Worm (Caenorhabditis elegans) whole organism, young adult: Measurements from ENCODE around the gene hrg-10.

Experiments
- B0035.1 ChIP-seq: sonication (generic microtip); optimal IDR thresholded peaks from 2 replicates; lab custom pipeline; 2016; ENCODE audit warnings: missing genetic modification characterization, mild to moderate bottlenecking, missing compliant biosample characterization, missing genotype, missing genetic modification reagents
- D2030.7 ChIP-seq: fragments of 200-800 bp; sonication (Bioruptor generic); IDR thresholded peaks from 2 replicates; pipeline ENCODE4 v1.3.6; 2022; ENCODE audit warnings: missing genetic modification reagents, missing genetic modification characterization, missing compliant biosample characterization
- F10E7.11 ChIP-seq: sonication (generic microtip); optimal IDR thresholded peaks from 2 replicates; lab custom pipeline; 2017; ENCODE audit warnings: mild to moderate bottlenecking, missing genetic modification characterization, moderate library complexity, missing compliant biosample characterization
- F33H1.4 ChIP-seq: fragments of 200-800 bp; sonication (Bioruptor generic); IDR thresholded peaks from 2 replicates; pipeline ENCODE4 v1.3.6; 2022; ENCODE audit warnings: missing genetic modification reagents, missing genetic modification characterization, missing compliant biosample characterization
- T26A5.8 ChIP-seq: sonication (generic microtip); optimal IDR thresholded peaks from 2 replicates; lab custom pipeline; 2016; ENCODE audit warnings: missing genetic modification characterization, missing compliant biosample characterization
- Y53G8AR.9 ChIP-seq: fragments of 200-800 bp; sonication (Bioruptor generic); conservative IDR thresholded peaks from 2 replicates; pipeline ENCODE4 v1.3.6; 2022; ENCODE audit warnings: missing genetic modification reagents, missing genetic modification characterization, missing compliant biosample characterization
- ama-1 ChIP-seq, 3 experiments: fragments of 150-350 bp in 1 of 3; sonication (generic microtip) in 2 of 3; optimal IDR thresholded peaks; 2 replicates each; lab custom pipeline; 2014 to 2018; ENCODE audit warnings: missing biosample characterization in 2 of 3, missing genetic modification characterization in 2 of 3, missing genetic modification reagents in 2 of 3
- athp-1 ChIP-seq: sonication (generic microtip); optimal IDR thresholded peaks from 2 replicates; lab custom pipeline; 2017; ENCODE audit warnings: mild to moderate bottlenecking, missing genetic modification characterization, missing compliant biosample characterization
- attf-3 ChIP-seq: fragments of 200-800 bp; sonication (Bioruptor generic); conservative IDR thresholded peaks from 2 replicates; pipeline ENCODE4 v1.3.6; 2022; ENCODE audit warnings: missing genetic modification reagents, missing genetic modification characterization, missing compliant biosample characterization
- cebp-2 ChIP-seq: fragments of 200-800 bp; sonication (Bioruptor generic); IDR thresholded peaks from 2 replicates; pipeline ENCODE4 v1.3.6; 2022; ENCODE audit warnings: missing genetic modification characterization, missing compliant biosample characterization
- ceh-100 ChIP-seq: fragments of 200-800 bp; sonication (Bioruptor generic); IDR thresholded peaks from 2 replicates; pipeline ENCODE4 v1.3.6; 2022; ENCODE audit warnings: missing genetic modification reagents, missing genetic modification characterization, missing compliant biosample characterization
- dpl-1 ChIP-seq: fragments of 150-350 bp; optimal IDR thresholded peaks from 2 replicates; lab custom pipeline; 2014; ENCODE audit warnings: missing biosample characterization, missing genetic modification reagents, missing genetic modification characterization
- efl-1 ChIP-seq: fragments of 150-350 bp; optimal IDR thresholded peaks from 2 replicates; lab custom pipeline; 2014; ENCODE audit warnings: missing biosample characterization, missing genetic modification reagents, missing genetic modification characterization
- gei-17 ChIP-seq: fragments of 200-800 bp; sonication (Bioruptor generic); optimal IDR thresholded peaks from 2 replicates; lab custom pipeline; 2018; ENCODE audit warnings: mild to moderate bottlenecking, missing genetic modification characterization, missing compliant biosample characterization
- hlh-12 ChIP-seq: sonication (generic microtip); optimal IDR thresholded peaks from 2 replicates; lab custom pipeline; 2016; ENCODE audit warnings: missing genetic modification characterization, missing compliant biosample characterization
- hlh-26 ChIP-seq: fragments of 200-800 bp; sonication (Bioruptor generic); conservative IDR thresholded peaks from 2 replicates; pipeline ENCODE4 v1.3.6; 2022; ENCODE audit warnings: missing genetic modification reagents, missing genetic modification characterization, missing compliant biosample characterization
- lin-26 ChIP-seq: fragments of 200-800 bp; sonication (Bioruptor generic); IDR thresholded peaks from 2 replicates; pipeline ENCODE4 v1.3.6; 2022; ENCODE audit warnings: missing genetic modification reagents, missing genetic modification characterization, missing compliant biosample characterization
- lin-40 ChIP-seq: sonication (generic microtip); optimal IDR thresholded peaks from 2 replicates; lab custom pipeline; 2016; ENCODE audit warnings: missing genetic modification characterization, mild to moderate bottlenecking, missing compliant biosample characterization, missing genotype, missing genetic modification reagents
- lsl-1 ChIP-seq: fragments of 200-800 bp; sonication (Bioruptor generic); optimal IDR thresholded peaks from 2 replicates; lab custom pipeline; 2018; ENCODE audit warnings: mild to moderate bottlenecking, missing genetic modification characterization, moderate library complexity, missing compliant biosample characterization
- lsy-27 ChIP-seq: sonication (generic microtip); optimal IDR thresholded peaks from 2 replicates; lab custom pipeline; 2017; ENCODE audit warnings: missing genetic modification characterization, mild to moderate bottlenecking, missing compliant biosample characterization, antibody characterized with exemption, missing genotype, borderline replicate concordance; ENCODE audit not compliant: insufficient read depth
- madf-10 ChIP-seq: sonication (generic microtip); optimal IDR thresholded peaks from 2 replicates; lab custom pipeline; 2016; ENCODE audit warnings: mild to moderate bottlenecking, missing genetic modification characterization, missing compliant biosample characterization
- madf-6 ChIP-seq: fragments of 200-800 bp; sonication (Bioruptor generic); IDR thresholded peaks from 2 replicates; pipeline ENCODE4 v1.3.6; 2022; ENCODE audit warnings: missing genetic modification reagents, missing genetic modification characterization, missing compliant biosample characterization
- madf-8 ChIP-seq: fragments of 200-800 bp; sonication (Bioruptor generic); conservative IDR thresholded peaks from 2 replicates; pipeline ENCODE4 v1.3.6; 2022; ENCODE audit warnings: missing genetic modification reagents, missing genetic modification characterization, missing compliant biosample characterization
- mel-28 ChIP-seq: sonication (generic microtip); optimal IDR thresholded peaks from 2 replicates; lab custom pipeline; 2016; ENCODE audit warnings: borderline replicate concordance, mild to moderate bottlenecking, missing genetic modification characterization, missing compliant biosample characterization
- nfyb-1 ChIP-seq: fragments of 200-800 bp; sonication (Bioruptor generic); IDR thresholded peaks from 2 replicates; pipeline ENCODE4 v1.3.6; 2022; ENCODE audit warnings: missing genetic modification reagents, missing genetic modification characterization, missing compliant biosample characterization
- snpc-1.1 ChIP-seq: sonication (generic microtip); optimal IDR thresholded peaks from 2 replicates; lab custom pipeline; 2017; ENCODE audit warnings: missing genetic modification characterization, mild to moderate bottlenecking, missing compliant biosample characterization, antibody characterized with exemption, moderate library complexity, missing genotype, missing genetic modification reagents; ENCODE audit not compliant: insufficient read depth
- snpc-4 ChIP-seq, 5 experiments: fragments of 150-350 bp in 1 of 5; sonication (generic microtip) in 4 of 5; optimal IDR thresholded peaks; 2 replicates each; lab custom pipeline; 2014 to 2018; ENCODE audit warnings: missing genetic modification characterization in 5 of 5, missing biosample characterization in 3 of 5, antibody characterized with exemption in 2 of 5, mild to moderate bottlenecking in 2 of 5, missing compliant biosample characterization in 2 of 5, missing genotype in 2 of 5, moderate library complexity in 2 of 5, missing genetic modification reagents in 1 of 5
- somi-1 ChIP-seq: fragments of 200-800 bp; sonication (Bioruptor generic); optimal IDR thresholded peaks from 2 replicates; lab custom pipeline; 2018; ENCODE audit warnings: mild to moderate bottlenecking, missing genetic modification characterization, missing compliant biosample characterization
- sptf-2 ChIP-seq: fragments of 200-800 bp; sonication (Bioruptor generic); optimal IDR thresholded peaks from 2 replicates; lab custom pipeline; 2018; ENCODE audit warnings: mild to moderate bottlenecking, missing genetic modification characterization, missing compliant biosample characterization
- tbp1 ChIP-seq: fragments of 200-800 bp; sonication (Bioruptor generic); optimal IDR thresholded peaks from 2 replicates; lab custom pipeline; 2018; ENCODE audit warnings: mild to moderate bottlenecking, missing genetic modification characterization, missing compliant biosample characterization
- tlf-1 ChIP-seq: fragments of 200-800 bp; sonication (Bioruptor generic); optimal IDR thresholded peaks from 2 replicates; lab custom pipeline; 2018; ENCODE audit warnings: mild to moderate bottlenecking, missing genetic modification characterization, missing compliant biosample characterization
- xnd-1 ChIP-seq: sonication (generic microtip); optimal IDR thresholded peaks from 2 replicates; lab custom pipeline; 2016; ENCODE audit warnings: missing genotype, missing genetic modification reagents, missing genetic modification characterization, missing compliant biosample characterization
- ztf-25 ChIP-seq: fragments of 200-800 bp; sonication (Bioruptor generic); IDR thresholded peaks from 2 replicates; pipeline ENCODE4 v1.3.6; 2022; ENCODE audit warnings: missing genetic modification reagents, missing genetic modification characterization, missing compliant biosample characterization
- ztf-28 ChIP-seq: fragments of 200-800 bp; sonication (Bioruptor generic); IDR thresholded peaks from 2 replicates; pipeline ENCODE4 v1.3.6; 2022; ENCODE audit warnings: missing genetic modification reagents, missing genetic modification characterization, missing compliant biosample characterization

hrg-10 gene

ce11 chrV:18990238-18990901, 33.3 kb upstream of the hrg-10 start, which contains the start of the genes reps-1 and Y39B6A.37 (continued):
- TF ChIP-seq snpc-4 (GFP tag; optimal IDR thresholded peaks at IDR 0.05; lab: Kevin White, UChicago) = no peak
- peak in 3 of 4 experiments; percentile 36 to 66 (median 54) for TF ChIP-seq snpc-4 (tag; optimal IDR thresholded peaks at IDR 0.05; lab: Kevin White, UChicago)
- TF ChIP-seq attf-3 (GFP tag; lab: Robert Waterston, UW) = 0 out of 2 replicates have a peak, but pooled peaks have one; percentile 44
- peak; percentile 82 for TF ChIP-seq lin-40 (tag; lab: Kevin White, UChicago)
- TF ChIP-seq xnd-1 (tag; lab: Kevin White, UChicago) = peak; percentile 24
- peak; percentile 45 for TF ChIP-seq tbp1
- TF ChIP-seq mel-28 (tag; lab: Kevin White, UChicago) = no peak
- TF ChIP-seq cebp-2 (GFP tag; lab: Robert Waterston, UW) = no peak
- peak; percentile 65 for TF ChIP-seq nfyb-1 (GFP tag; lab: Robert Waterston, UW)
- TF ChIP-seq tlf-1 = peak; percentile 32
- peak; percentile 44 for TF ChIP-seq F33H1.4 (GFP tag; lab: Robert Waterston, UW)
- 0 out of 2 replicates have a peak, but pooled peaks have one; percentile 11 for TF ChIP-seq madf-8 (GFP tag; lab: Robert Waterston, UW)
- peak; percentile 78 for TF ChIP-seq D2030.7 (GFP tag; lab: Robert Waterston, UW)
- TF ChIP-seq lsy-27 (tag; lab: Kevin White, UChicago) = no peak
- peak; percentile 69 for TF ChIP-seq madf-6 (GFP tag; lab: Robert Waterston, UW)

ce11 chrV:18986103-18986502, 29.0 kb upstream of the hrg-10 start:
- TF ChIP-seq lin-26 (GFP tag; lab: Robert Waterston, UW) (no peak), Y53G8AR.9 (GFP tag; lab: Robert Waterston, UW) (0 out of 2 replicates have a peak, but pooled peaks have one; percentile 54)

- TF ChIP-seq ztf-28 = no peak
- no peak for TF ChIP-seq T26A5.8 (tag; lab: Kevin White, UChicago)
- no peak for TF ChIP-seq efl-1
- TF ChIP-seq ceh-100 (GFP tag; lab: Robert Waterston, UW) = no peak
- no peak for TF ChIP-seq gei-17 (GFP tag; lab: Kevin White, UChicago)
- TF ChIP-seq snpc-1.1 (tag; lab: Kevin White, UChicago) = no peak
- no peak for TF ChIP-seq B0035.1 (tag; lab: Kevin White, UChicago)
- TF ChIP-seq somi-1 (GFP tag; lab: Kevin White, UChicago) = no peak
- TF ChIP-seq tlf-1 = no peak
- TF ChIP-seq ama-1 (optimal IDR thresholded peaks at IDR 0.05; lab: Kevin White, UChicago) = no peak
- no peak for TF ChIP-seq ama-1 (GFP tag; optimal IDR thresholded peaks at IDR 0.05; lab: Kevin White, UChicago)
- no peak for TF ChIP-seq dpl-1 (GFP tag; lab: Kevin White, UChicago)
- TF ChIP-seq lsl-1 (GFP tag; lab: Kevin White, UChicago) = no peak
- TF ChIP-seq athp-1 (tag; lab: Kevin White, UChicago) = no peak
- no peak for TF ChIP-seq hlh-12 (tag; lab: Kevin White, UChicago)
- no peak for TF ChIP-seq madf-10 (tag; lab: Kevin White, UChicago)
- TF ChIP-seq sptf-2 = no peak
- TF ChIP-seq hlh-26 (GFP tag; lab: Robert Waterston, UW) = no peak
- no peak for TF ChIP-seq F10E7.11 (tag; lab: Kevin White, UChicago)
- no peak for TF ChIP-seq ztf-25 (GFP tag; lab: Robert Waterston, UW)
Observed at ce11 chrV:18981736-18982135, 24.6 kb upstream of the hrg-10 start.
